Worm (Caenorhabditis elegans) whole organism, L2 larva: ENCODE data around the gene mps-1.

Source experiments
- aly-2 ChIP-seq: fragments of 150-350 bp; optimal IDR thresholded peaks from 2 replicates; lab custom pipeline; 2014; ENCODE audit warnings: missing biosample characterization, missing genetic modification characterization
- dmd-4 ChIP-seq: sonication (generic microtip); optimal IDR thresholded peaks from 2 replicates; lab custom pipeline; 2017; ENCODE audit warnings: missing biosample characterization, missing genetic modification characterization
- lsy-2 ChIP-seq, 2 experiments: fragments of 150-350 bp in 1 of 2; sonication (generic microtip) in 1 of 2; optimal IDR thresholded peaks; 2 replicates each; lab custom pipeline; 2014 to 2017; ENCODE audit warnings: missing biosample characterization in 2 of 2, missing genetic modification characterization in 2 of 2
- mdl-1 ChIP-seq, 2 experiments: fragments of 150-350 bp in 1 of 2; sonication (generic microtip) in 1 of 2; optimal IDR thresholded peaks; 2 replicates each; lab custom pipeline; 2017; ENCODE audit warnings: missing biosample characterization in 2 of 2, missing genetic modification characterization in 2 of 2
- ztf-11 ChIP-seq: sonication (generic microtip); optimal IDR thresholded peaks from 2 replicates; lab custom pipeline; 2017; ENCODE audit warnings: missing biosample characterization, missing genetic modification characterization
- ztf-4 ChIP-seq: fragments of 150-350 bp; optimal IDR thresholded peaks from 2 replicates; lab custom pipeline; 2014; ENCODE audit warnings: missing biosample characterization, missing genetic modification characterization

DNA sequence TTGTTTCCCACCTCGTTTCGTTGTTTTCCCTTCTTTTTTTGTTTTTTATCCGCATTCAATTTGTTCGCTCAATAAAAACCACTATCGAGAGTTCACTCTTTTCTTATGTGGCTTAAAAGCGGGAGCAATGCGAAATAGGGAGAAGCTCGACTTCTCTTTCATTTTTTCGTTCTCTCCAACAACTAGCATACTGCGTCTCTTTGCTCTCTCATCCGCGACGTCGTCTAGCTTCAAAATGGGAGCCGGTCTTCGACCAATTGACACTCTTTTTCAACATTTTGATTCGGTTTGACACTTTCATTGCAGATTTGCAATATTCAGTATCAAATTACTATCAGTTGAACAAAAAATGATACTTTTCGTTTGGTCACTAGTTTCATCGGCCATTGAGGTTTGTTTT, 20.2 kb downstream of the mps-1 start, which contains the start of gene bpl-1:
- TF ChIP-seq ztf-11 (tag; lab: Kevin White, UChicago) (no peak), dmd-4 (tag; lab: Kevin White, UChicago) (no peak), lsy-2 (tag; optimal IDR thresholded peaks at IDR 0.05; lab: Kevin White, UChicago) (no peak), ztf-4 (tag; lab: Kevin White, UChicago) (no peak), aly-2 (tag; lab: Kevin White, UChicago) (no peak), mdl-1 (tag; optimal IDR thresholded peaks at IDR 0.05; lab: Kevin White, UChicago) (no peak)
